Fruit fly (Drosophila melanogaster): Measurements from ENCODE around the gene CG5577.
"Not testable (repeated sequence)": the region's sequence is repeated elsewhere in the genome, so short reads cannot be mapped to it uniquely, and the experiment has no call there.

The CG5577 gene

DNA sequence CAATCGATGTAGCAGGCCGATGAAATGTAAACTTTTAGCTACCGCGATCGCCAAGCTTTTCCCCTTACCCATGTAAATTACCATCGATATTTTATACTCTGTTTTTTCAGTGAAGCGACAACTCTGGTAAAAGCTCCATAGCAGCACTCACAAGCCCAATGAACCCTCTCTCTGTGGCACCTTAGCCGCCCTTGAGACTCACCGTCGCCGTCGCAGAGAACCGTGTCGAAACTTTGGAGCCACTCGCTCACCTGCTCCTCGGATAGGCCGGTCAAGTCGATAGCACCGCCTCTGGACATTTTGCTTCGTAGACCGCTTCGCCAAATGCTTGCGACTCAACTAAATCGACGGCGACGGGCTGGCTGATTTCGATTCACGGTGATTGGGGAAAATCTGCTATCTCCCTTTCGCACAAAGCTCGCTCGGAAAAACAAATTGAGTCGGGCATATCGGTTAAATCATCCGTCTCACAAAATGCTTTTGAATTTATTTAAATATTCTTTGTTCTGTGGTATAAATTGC is at the start of gene CG5577:
CG5577 (minus strand) TSS at position 343 of the 522 bp plus-strand sequence.
- TF ChIP-seq Crg-1 (GFP tag; optimal IDR thresholded peaks at IDR 0.05): no peak
- peak; percentile 78 for TF ChIP-seq cic (GFP tag; optimal IDR thresholded peaks at IDR 0.05)
- peak; percentile 44 for TF ChIP-seq Mnt (GFP tag; optimal IDR thresholded peaks at IDR 0.05)
- peak; percentile 98 for TF ChIP-seq pad (GFP tag; optimal IDR thresholded peaks at IDR 0.05)
- peak; percentile 52 for TF ChIP-seq tj (GFP tag; optimal IDR thresholded peaks at IDR 0.05)
- peak; percentile 83 for TF ChIP-seq CG12768 (GFP tag; optimal IDR thresholded peaks at IDR 0.05)
- TF ChIP-seq CG11617 (GFP tag; optimal IDR thresholded peaks at IDR 0.05): peak; percentile 58
- no peak for TF ChIP-seq CG5204 (GFP tag; optimal IDR thresholded peaks at IDR 0.05)
- TF ChIP-seq ovo (GFP tag; optimal IDR thresholded peaks at IDR 0.05): no peak
- no peak for TF ChIP-seq CG1620 (GFP tag; optimal IDR thresholded peaks at IDR 0.05)
- TF ChIP-seq bab1 (GFP tag; optimal IDR thresholded peaks at IDR 0.05): peak; percentile 69
- peak; percentile 64 for TF ChIP-seq toe (GFP tag; optimal IDR thresholded peaks at IDR 0.05)
- TF ChIP-seq Hr96 (GFP tag; optimal IDR thresholded peaks at IDR 0.05): peak; percentile 67
- TF ChIP-seq CG14711 (tag; optimal IDR thresholded peaks at IDR 0.05): peak; percentile 95
- TF ChIP-seq CG33017 (tag; optimal IDR thresholded peaks at IDR 0.05): peak; percentile 57
- peak in 1 of 2 experiments; percentile 75 for TF ChIP-seq cnc (optimal IDR thresholded peaks at IDR 0.05)
- peak; percentile 31 for TF ChIP-seq Clk (GFP tag; optimal IDR thresholded peaks at IDR 0.05)
- peak; percentile 24 for TF ChIP-seq CG7045 (GFP tag; optimal IDR thresholded peaks at IDR 0.05)
- TF ChIP-seq kay (GFP tag; ENCODE audit: borderline replicate concordance): no peak
- peak; percentile 60 for TF ChIP-seq CG7101 (tag; optimal IDR thresholded peaks at IDR 0.05)

DNA sequence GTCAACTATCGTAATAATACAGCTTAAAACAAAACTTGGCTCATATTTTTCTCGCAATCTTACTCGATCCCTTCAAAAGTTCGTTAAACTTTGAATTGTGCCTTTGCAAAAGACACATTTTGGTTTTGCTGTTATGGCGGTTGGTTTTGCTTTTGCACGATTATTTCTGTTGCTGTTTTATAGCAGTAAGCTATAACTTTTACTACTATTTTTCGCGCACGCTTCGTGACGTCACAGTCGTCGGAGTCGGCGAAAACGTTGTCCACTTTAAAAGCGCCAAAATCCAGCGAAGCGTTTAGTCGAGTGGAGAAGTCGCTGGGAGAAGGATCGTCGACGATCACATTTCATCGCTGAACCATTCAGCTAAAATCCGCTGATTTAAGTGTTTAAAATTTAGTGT is 46.2 kb upstream of the CG5577 start, which contains the start of gene CG7402:
CG7402 (plus strand) TSS at position 313 of the 400 bp plus-strand sequence.
- TF ChIP-seq tj (GFP tag; optimal IDR thresholded peaks at IDR 0.05) (no peak), CG1620 (GFP tag; optimal IDR thresholded peaks at IDR 0.05) (no peak), cic (GFP tag; optimal IDR thresholded peaks at IDR 0.05) (no peak), CG11617 (GFP tag; optimal IDR thresholded peaks at IDR 0.05) (no peak), ovo (GFP tag; optimal IDR thresholded peaks at IDR 0.05) (no peak), cnc (optimal IDR thresholded peaks at IDR 0.05) (no peak), CG7045 (GFP tag; optimal IDR thresholded peaks at IDR 0.05) (no peak), Hr96 (GFP tag; optimal IDR thresholded peaks at IDR 0.05) (no peak), CG12768 (GFP tag; optimal IDR thresholded peaks at IDR 0.05) (no peak), CG14711 (tag; optimal IDR thresholded peaks at IDR 0.05) (no peak), CG7101 (tag; optimal IDR thresholded peaks at IDR 0.05) (no peak), Clk (GFP tag; optimal IDR thresholded peaks at IDR 0.05) (no peak)

DNA sequence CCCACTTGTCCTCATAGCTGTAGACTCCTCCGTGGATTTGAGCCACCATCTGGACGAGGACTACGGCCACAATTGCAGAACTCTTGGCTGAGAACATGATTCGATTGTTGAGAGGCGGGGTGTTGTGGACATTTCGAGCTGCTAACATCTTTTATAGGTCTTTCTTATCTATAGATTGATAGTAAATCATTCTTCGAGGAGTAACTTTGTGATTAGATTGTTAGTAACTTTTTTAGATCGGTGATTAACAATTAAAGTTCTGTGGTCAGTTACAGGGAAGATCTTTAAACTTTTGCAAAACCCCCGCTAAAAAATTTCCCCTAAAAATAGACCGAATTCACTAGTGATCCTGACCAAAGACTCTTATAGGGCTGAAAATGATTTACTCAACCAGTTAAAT is 45.3 kb upstream of the CG5577 start, which contains the start of gene CG16775:
CG16775 (minus strand) TSS at position 101 of the 400 bp plus-strand sequence.
- TF ChIP-seq CG5204 (GFP tag; optimal IDR thresholded peaks at IDR 0.05) (no peak), CG14711 (tag; optimal IDR thresholded peaks at IDR 0.05) (no peak), CG7101 (tag; optimal IDR thresholded peaks at IDR 0.05) (no peak), cnc (optimal IDR thresholded peaks at IDR 0.05) (no peak), CG1620 (GFP tag; optimal IDR thresholded peaks at IDR 0.05) (no peak), toe (GFP tag; optimal IDR thresholded peaks at IDR 0.05) (no peak), tj (GFP tag; optimal IDR thresholded peaks at IDR 0.05) (no peak), CG33017 (tag; optimal IDR thresholded peaks at IDR 0.05) (no peak)

DNA sequence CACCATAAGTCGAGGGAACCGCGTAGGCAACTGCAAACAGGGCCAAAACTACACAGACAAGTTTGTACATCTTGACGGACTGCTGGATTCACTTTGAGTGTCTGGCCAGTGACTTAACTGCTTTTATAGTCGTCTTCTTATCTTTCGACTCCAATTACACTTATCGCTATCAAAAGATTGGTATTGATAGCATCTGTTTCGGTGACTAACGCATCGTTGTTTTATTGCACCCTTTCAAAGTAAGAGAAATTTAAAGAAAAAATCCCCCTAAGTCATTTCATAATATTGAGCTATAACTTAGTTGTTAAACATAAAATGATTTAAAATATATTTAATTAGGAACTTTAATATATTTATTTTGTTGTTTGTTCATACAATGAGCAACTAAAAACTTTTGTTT is 43.0 kb upstream of the CG5577 start, which contains the start of gene CG5506:
CG5506 (minus strand) TSS at position 101 of the 400 bp plus-strand sequence.
- no peak for TF ChIP-seq CG14711 (tag; optimal IDR thresholded peaks at IDR 0.05)
- no peak for TF ChIP-seq Mnt (GFP tag; optimal IDR thresholded peaks at IDR 0.05)

DNA sequence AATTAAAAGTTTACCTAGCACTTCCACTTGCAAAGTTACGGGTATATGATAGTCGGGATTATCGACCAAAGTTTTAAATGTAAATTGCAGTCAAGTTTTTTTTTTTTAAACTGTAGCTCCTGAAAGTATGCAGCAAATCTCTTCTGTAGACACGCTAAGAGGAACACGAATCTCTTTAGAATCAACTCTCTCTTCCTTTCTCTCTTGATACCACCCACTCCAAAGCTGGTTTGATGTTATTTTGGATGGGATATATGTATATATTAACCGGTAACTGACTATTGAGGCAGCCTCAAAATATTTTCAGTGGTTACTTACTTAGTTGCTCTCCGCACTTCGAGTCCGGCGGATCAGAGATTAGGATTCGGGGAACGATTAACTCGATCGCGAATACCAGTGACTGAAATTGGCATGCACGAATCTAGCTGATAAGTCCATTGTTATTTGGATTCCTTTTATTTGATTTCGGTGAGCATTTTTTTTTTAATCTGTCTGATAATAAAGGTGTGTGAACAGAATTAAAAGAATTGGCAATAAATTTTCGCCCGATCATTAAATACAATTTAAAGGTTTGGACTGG is 37.6 kb upstream of the CG5577 start, which contains the start of gene CG7408:
CG7408 (plus strand) TSS at position 316 of the 580 bp plus-strand sequence.
- TF ChIP-seq CG11617 (GFP tag; optimal IDR thresholded peaks at IDR 0.05) (no peak), cic (GFP tag; optimal IDR thresholded peaks at IDR 0.05) (no peak), CG5204 (GFP tag; optimal IDR thresholded peaks at IDR 0.05) (no peak), bab1 (GFP tag; optimal IDR thresholded peaks at IDR 0.05) (no peak), CG12768 (GFP tag; optimal IDR thresholded peaks at IDR 0.05) (peak; percentile 13), CG7045 (GFP tag; optimal IDR thresholded peaks at IDR 0.05) (no peak), Crg-1 (GFP tag; optimal IDR thresholded peaks at IDR 0.05) (no peak), Hr96 (GFP tag; optimal IDR thresholded peaks at IDR 0.05) (no peak), toe (GFP tag; optimal IDR thresholded peaks at IDR 0.05) (no peak), kay (GFP tag; ENCODE audit: borderline replicate concordance) (peak; percentile 80), CG1620 (GFP tag; optimal IDR thresholded peaks at IDR 0.05) (no peak), CG33017 (tag; optimal IDR thresholded peaks at IDR 0.05) (no peak), CG7101 (tag; optimal IDR thresholded peaks at IDR 0.05) (no peak), ovo (GFP tag; optimal IDR thresholded peaks at IDR 0.05) (peak; percentile 19), tj (GFP tag; optimal IDR thresholded peaks at IDR 0.05) (no peak), pad (GFP tag; optimal IDR thresholded peaks at IDR 0.05) (no peak), Clk (GFP tag; optimal IDR thresholded peaks at IDR 0.05) (no peak), Mnt (GFP tag; optimal IDR thresholded peaks at IDR 0.05) (peak; percentile 11), CG14711 (tag; optimal IDR thresholded peaks at IDR 0.05) (no peak), cnc (optimal IDR thresholded peaks at IDR 0.05) (no peak)

DNA sequence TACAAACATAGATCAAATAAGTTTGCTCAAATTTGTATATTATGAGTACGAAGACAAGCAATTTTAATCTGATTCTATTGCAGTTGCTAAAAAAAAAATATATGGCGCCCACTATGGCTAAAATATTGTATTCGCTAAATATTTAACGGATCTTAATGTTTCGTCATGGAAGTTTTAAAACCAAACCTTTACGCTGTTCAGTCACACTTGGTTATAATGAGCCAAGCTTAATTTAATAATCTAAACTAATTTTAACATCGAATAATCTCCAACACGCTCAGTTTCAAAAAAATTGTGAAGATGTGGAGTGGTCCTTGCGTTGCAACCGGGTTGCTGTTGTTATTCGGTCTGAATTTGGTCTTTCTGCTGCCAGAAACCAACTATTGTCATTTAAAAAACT is 16.9 kb upstream of the CG5577 start, which contains the start of gene CG34002:
CG34002 (plus strand) TSS at position 301 of the 400 bp plus-strand sequence.
- not testable (repeated sequence) for TF ChIP-seq ovo (GFP tag; optimal IDR thresholded peaks at IDR 0.05); cnc (optimal IDR thresholded peaks at IDR 0.05); Clk (GFP tag; optimal IDR thresholded peaks at IDR 0.05)

Measured in whole organism, adult.